Worm (Caenorhabditis elegans) whole organism, early embryonic: ENCODE results near the gene scrm-3.
"Not testable (repeated sequence)": the region's sequence is repeated elsewhere in the genome, so short reads cannot be mapped to it uniquely, and the experiment has no call there.

Source experiments
- B0310.2 ChIP-seq: sonication (generic microtip); optimal IDR thresholded peaks from 2 replicates; lab custom pipeline; 2016; ENCODE audit warnings: mild to moderate bottlenecking, missing genetic modification characterization, missing compliant biosample characterization
- F13C5.2 ChIP-seq: sonication (generic microtip); optimal IDR thresholded peaks from 2 replicates; lab custom pipeline; 2017; ENCODE audit warnings: mild to moderate bottlenecking, missing genetic modification characterization, inconsistent platforms, missing compliant biosample characterization
- aly-1 ChIP-seq: sonication (generic microtip); optimal IDR thresholded peaks from 2 replicates; lab custom pipeline; 2016; ENCODE audit warnings: missing genetic modification characterization, missing compliant biosample characterization
- ama-1 ChIP-seq: fragments of 150-350 bp; optimal IDR thresholded peaks from 2 replicates; lab custom pipeline; 2014
- ceh-13 ChIP-seq: fragments of 200-800 bp; sonication (Bioruptor generic); optimal IDR thresholded peaks from 2 replicates; lab custom pipeline; 2018; ENCODE audit warnings: mild to moderate bottlenecking, missing genetic modification characterization, missing compliant biosample characterization
- ceh-36 ChIP-seq: sonication (generic microtip); optimal IDR thresholded peaks from 2 replicates; lab custom pipeline; 2016; ENCODE audit warnings: missing genetic modification characterization, inconsistent platforms, missing compliant biosample characterization
- ets-7 ChIP-seq: sonication (generic microtip); optimal IDR thresholded peaks from 2 replicates; lab custom pipeline; 2016; ENCODE audit warnings: missing genotype, missing genetic modification characterization, missing compliant biosample characterization
- flt-1 ChIP-seq: fragments of 200-800 bp; sonication (Bioruptor generic); IDR thresholded peaks from 2 replicates; pipeline ENCODE4 v1.3.6; 2022; ENCODE audit warnings: missing genetic modification characterization, missing compliant biosample characterization
- hmbx-1 ChIP-seq: sonication (generic microtip); optimal IDR thresholded peaks from 2 replicates; lab custom pipeline; 2016; ENCODE audit warnings: mild to moderate bottlenecking, missing genetic modification characterization, missing compliant biosample characterization
- hmg-4 ChIP-seq: fragments of 200-800 bp; sonication (Bioruptor generic); optimal IDR thresholded peaks from 2 replicates; lab custom pipeline; 2018; ENCODE audit warnings: mild to moderate bottlenecking, missing genetic modification characterization, missing compliant biosample characterization
- hnd-1 ChIP-seq: sonication (generic microtip); optimal IDR thresholded peaks from 2 replicates; lab custom pipeline; 2016; ENCODE audit warnings: missing genetic modification characterization, missing compliant biosample characterization
- pes-1 ChIP-seq: fragments of 200-800 bp; sonication (Bioruptor generic); IDR thresholded peaks from 2 replicates; pipeline ENCODE4 v1.3.6; 2022; ENCODE audit warnings: missing genetic modification reagents, missing genetic modification characterization, missing compliant biosample characterization
- scrt-1 ChIP-seq: fragments of 200-800 bp; sonication (Bioruptor generic); IDR thresholded peaks from 2 replicates; pipeline ENCODE4 v1.3.6; 2022; ENCODE audit warnings: missing genetic modification characterization, missing compliant biosample characterization
- sea-1 ChIP-seq: fragments of 200-800 bp; sonication (Bioruptor generic); conservative IDR thresholded peaks from 2 replicates; pipeline ENCODE4 v1.3.6; 2022; ENCODE audit warnings: missing genetic modification characterization, missing compliant biosample characterization
- tbx-11 ChIP-seq: fragments of 200-800 bp; sonication (Bioruptor generic); IDR thresholded peaks from 2 replicates; pipeline ENCODE4 v1.3.6; 2022; ENCODE audit warnings: missing genetic modification characterization, missing compliant biosample characterization
- tbx-37 ChIP-seq: fragments of 200-800 bp; sonication (Bioruptor generic); conservative IDR thresholded peaks from 2 replicates; pipeline ENCODE4 v1.3.6; 2022; ENCODE audit warnings: missing genetic modification reagents, missing genetic modification characterization, missing compliant biosample characterization
- tra-4 ChIP-seq: sonication (generic microtip); optimal IDR thresholded peaks from 2 replicates; lab custom pipeline; 2017; ENCODE audit warnings: missing genetic modification characterization, missing compliant biosample characterization

The scrm-3 gene

ce11 chrV:3376973-3377372 lies 20.0 kb upstream of the scrm-3 start, which contains the start of gene srbc-2:
TSS of gene srbc-2 (minus strand) at chrV:3377073.
- TF ChIP-seq scrt-1 (GFP tag; lab: Robert Waterston, UW) (no peak), ama-1 (lab: Kevin White, UChicago) (no peak), pes-1 (GFP tag; lab: Robert Waterston, UW) (no peak), ceh-13 (GFP tag; lab: Kevin White, UChicago) (no peak), hmbx-1 (tag; lab: Kevin White, UChicago) (no peak), F13C5.2 (tag; lab: Kevin White, UChicago) (no peak), hnd-1 (no peak), ceh-36 (no peak), sea-1 (GFP tag; lab: Robert Waterston, UW) (no peak), ets-7 (tag; lab: Kevin White, UChicago) (no peak), tbx-11 (GFP tag; lab: Robert Waterston, UW) (no peak), hmg-4 (GFP tag; lab: Kevin White, UChicago) (no peak), tra-4 (tag; lab: Kevin White, UChicago) (no peak), tbx-37 (no peak)

ce11 chrV:3372673-3373072 lies 15.7 kb upstream of the scrm-3 start, which contains the start of gene srx-121:
TSS of gene srx-121 (minus strand) at chrV:3372773.
- TF ChIP-seq B0310.2 = no peak
- no peak for TF ChIP-seq tbx-37
- TF ChIP-seq flt-1 (GFP tag; lab: Robert Waterston, UW) = no peak
- no peak for TF ChIP-seq hmbx-1 (tag; lab: Kevin White, UChicago)
- no peak for TF ChIP-seq ceh-36
- no peak for TF ChIP-seq pes-1 (GFP tag; lab: Robert Waterston, UW)
- TF ChIP-seq hnd-1 = no peak
- TF ChIP-seq sea-1 (GFP tag; lab: Robert Waterston, UW) = no peak
- TF ChIP-seq hmg-4 (GFP tag; lab: Kevin White, UChicago) = no peak
- no peak for TF ChIP-seq scrt-1 (GFP tag; lab: Robert Waterston, UW)
- no peak for TF ChIP-seq ama-1 (lab: Kevin White, UChicago)

- not testable (repeated sequence) for TF ChIP-seq hnd-1; hmg-4 (GFP tag; lab: Kevin White, UChicago); sea-1 (GFP tag; lab: Robert Waterston, UW)
Measured at ce11 chrV:3367773-3368172, 10.8 kb upstream of the scrm-3 start, which contains the start of gene C04E12.2. TSS of gene C04E12.2 (plus strand) at chrV:3368073.

ce11 chrV:3362475-3362874 lies 5.5 kb upstream of the scrm-3 start, which contains the start of gene C04E12.4:
TSS of gene C04E12.4 (plus strand) at chrV:3362775.
- TF ChIP-seq hmbx-1 (tag; lab: Kevin White, UChicago) = no peak
- no peak for TF ChIP-seq hnd-1
- no peak for TF ChIP-seq F13C5.2 (tag; lab: Kevin White, UChicago)
- TF ChIP-seq flt-1 (GFP tag; lab: Robert Waterston, UW) = no peak
- no peak for TF ChIP-seq pes-1 (GFP tag; lab: Robert Waterston, UW)
- no peak for TF ChIP-seq sea-1 (GFP tag; lab: Robert Waterston, UW)
- no peak for TF ChIP-seq aly-1 (tag; lab: Kevin White, UChicago)
- no peak for TF ChIP-seq ceh-13 (GFP tag; lab: Kevin White, UChicago)
- TF ChIP-seq tbx-11 (GFP tag; lab: Robert Waterston, UW) = no peak
- TF ChIP-seq ets-7 (tag; lab: Kevin White, UChicago) = no peak
- no peak for TF ChIP-seq ama-1 (lab: Kevin White, UChicago)
- no peak for TF ChIP-seq tra-4 (tag; lab: Kevin White, UChicago)
- TF ChIP-seq scrt-1 (GFP tag; lab: Robert Waterston, UW) = no peak
- no peak for TF ChIP-seq hmg-4 (GFP tag; lab: Kevin White, UChicago)
- no peak for TF ChIP-seq B0310.2
- TF ChIP-seq ceh-36 = no peak
- TF ChIP-seq tbx-37 = no peak

ce11 chrV:3361633-3362032 lies 4.6 kb upstream of the scrm-3 start:
- TF ChIP-seq hmg-4 (GFP tag; lab: Kevin White, UChicago) = no peak
- no peak for TF ChIP-seq ceh-36
- TF ChIP-seq sea-1 (GFP tag; lab: Robert Waterston, UW) = no peak
- no peak for TF ChIP-seq F13C5.2 (tag; lab: Kevin White, UChicago)
- no peak for TF ChIP-seq hnd-1
- no peak for TF ChIP-seq ceh-13 (GFP tag; lab: Kevin White, UChicago)
- no peak for TF ChIP-seq B0310.2
- TF ChIP-seq flt-1 (GFP tag; lab: Robert Waterston, UW) = no peak
- TF ChIP-seq tbx-37 = no peak
- TF ChIP-seq ama-1 (lab: Kevin White, UChicago) = no peak
- no peak for TF ChIP-seq aly-1 (tag; lab: Kevin White, UChicago)
- no peak for TF ChIP-seq scrt-1 (GFP tag; lab: Robert Waterston, UW)
- no peak for TF ChIP-seq tbx-11 (GFP tag; lab: Robert Waterston, UW)
- TF ChIP-seq hmbx-1 (tag; lab: Kevin White, UChicago) = no peak
- TF ChIP-seq ets-7 (tag; lab: Kevin White, UChicago) = no peak
- TF ChIP-seq tra-4 (tag; lab: Kevin White, UChicago) = no peak
- no peak for TF ChIP-seq pes-1 (GFP tag; lab: Robert Waterston, UW)

ce11 chrV:3358267-3358666 lies 1.3 kb upstream of the scrm-3 start, which contains the start of gene C04E12.5:
TSS of gene C04E12.5 (plus strand) at chrV:3358567.
- TF ChIP-seq tbx-37 = no peak
- no peak for TF ChIP-seq flt-1 (GFP tag; lab: Robert Waterston, UW)
- no peak for TF ChIP-seq hmg-4 (GFP tag; lab: Kevin White, UChicago)
- TF ChIP-seq ceh-36 = no peak
- TF ChIP-seq pes-1 (GFP tag; lab: Robert Waterston, UW) = no peak
- no peak for TF ChIP-seq ets-7 (tag; lab: Kevin White, UChicago)
- TF ChIP-seq tbx-11 (GFP tag; lab: Robert Waterston, UW) = no peak
- no peak for TF ChIP-seq tra-4 (tag; lab: Kevin White, UChicago)
- no peak for TF ChIP-seq hmbx-1 (tag; lab: Kevin White, UChicago)
- TF ChIP-seq B0310.2 = no peak
- TF ChIP-seq hnd-1 = no peak
- no peak for TF ChIP-seq ama-1 (lab: Kevin White, UChicago)
- TF ChIP-seq sea-1 (GFP tag; lab: Robert Waterston, UW) = no peak
- no peak for TF ChIP-seq aly-1 (tag; lab: Kevin White, UChicago)
- no peak for TF ChIP-seq scrt-1 (GFP tag; lab: Robert Waterston, UW)
- TF ChIP-seq ceh-13 (GFP tag; lab: Kevin White, UChicago) = no peak
- no peak for TF ChIP-seq F13C5.2 (tag; lab: Kevin White, UChicago)

ce11 chrV:3355544-3355943 lies 1.5 kb downstream of the scrm-3 start:
- no peak for TF ChIP-seq B0310.2
- TF ChIP-seq pes-1 (GFP tag; lab: Robert Waterston, UW) = no peak
- TF ChIP-seq tbx-11 (GFP tag; lab: Robert Waterston, UW) = no peak
- no peak for TF ChIP-seq flt-1 (GFP tag; lab: Robert Waterston, UW)
- TF ChIP-seq ceh-36 = no peak
- no peak for TF ChIP-seq ceh-13 (GFP tag; lab: Kevin White, UChicago)
- TF ChIP-seq hmbx-1 (tag; lab: Kevin White, UChicago) = no peak
- TF ChIP-seq F13C5.2 (tag; lab: Kevin White, UChicago) = no peak
- no peak for TF ChIP-seq hnd-1
- no peak for TF ChIP-seq ama-1 (lab: Kevin White, UChicago)
- TF ChIP-seq hmg-4 (GFP tag; lab: Kevin White, UChicago) = no peak
- no peak for TF ChIP-seq scrt-1 (GFP tag; lab: Robert Waterston, UW)
- TF ChIP-seq aly-1 (tag; lab: Kevin White, UChicago) = no peak
- TF ChIP-seq ets-7 (tag; lab: Kevin White, UChicago) = no peak
- TF ChIP-seq tbx-37 = no peak
- no peak for TF ChIP-seq tra-4 (tag; lab: Kevin White, UChicago)
- TF ChIP-seq sea-1 (GFP tag; lab: Robert Waterston, UW) = no peak
